Fruit fly (Drosophila melanogaster): ENCODE results near the gene CG15812.

The CG15812 gene

dm6 chr3L:3127544-3127943 lies 32.2 kb upstream of the CG15812 start, which contains the start of gene promL (continued):
- TF ChIP-seq phol (tag; optimal IDR thresholded peaks at IDR 0.05) (peak; percentile 67), Dek (tag; optimal IDR thresholded peaks at IDR 0.05) (peak; percentile 53), lilli (GFP tag; optimal IDR thresholded peaks at IDR 0.05) (peak; percentile 47), CG17912 (GFP tag; optimal IDR thresholded peaks at IDR 0.05) (peak; percentile 85), CG16863 (GFP tag; optimal IDR thresholded peaks at IDR 0.05) (peak; percentile 9), sens (GFP tag) (peak; percentile 75), Camta (GFP tag; optimal IDR thresholded peaks at IDR 0.05) (peak; percentile 57), pum (GFP tag; optimal IDR thresholded peaks at IDR 0.05) (peak; percentile 16), dm (GFP tag; optimal IDR thresholded peaks at IDR 0.05) (peak; percentile 53), CG17361 (GFP tag; IDR thresholded peaks at IDR 0.05) (peak; percentile 60; the same call in 1 of the 3 replicates), gfzf (GFP tag; optimal IDR thresholded peaks at IDR 0.05) (peak; percentile 99), CG15269 (tag; optimal IDR thresholded peaks at IDR 0.05) (peak; percentile 51), CG4854 (GFP tag; optimal IDR thresholded peaks at IDR 0.05) (peak; percentile 18), wek (GFP tag; optimal IDR thresholded peaks at IDR 0.05) (peak; percentile 54), Chrac-16 (GFP tag; optimal IDR thresholded peaks at IDR 0.05) (no peak), da (GFP tag; optimal IDR thresholded peaks at IDR 0.05) (no peak), Xbp1 (GFP tag; optimal IDR thresholded peaks at IDR 0.05) (peak; percentile 33), CG1792 (GFP tag; optimal IDR thresholded peaks at IDR 0.05) (no peak), CG4328 (GFP tag; optimal IDR thresholded peaks at IDR 0.05) (peak; percentile 49), slp2 (GFP tag; optimal IDR thresholded peaks at IDR 0.05) (peak; percentile 50), CG13296 (GFP tag; optimal IDR thresholded peaks at IDR 0.05) (peak; percentile 76), pros (GFP tag; optimal IDR thresholded peaks at IDR 0.05) (no peak), Opbp (GFP tag; IDR thresholded peaks at IDR 0.05; ENCODE audit: partially characterized antibody) (peak; percentile 61; the same call in 2 of the 3 replicates), sug (tag; optimal IDR thresholded peaks at IDR 0.05) (peak; percentile 71), HLH54F (GFP tag; optimal IDR thresholded peaks at IDR 0.05) (peak; percentile 42), CG2889 (GFP tag; IDR thresholded peaks at IDR 0.05) (no peak), CG9817 (tag; optimal IDR thresholded peaks at IDR 0.05) (peak; percentile 46), CG4404 (GFP tag; IDR thresholded peaks at IDR 0.05) (no peak), Drgx (GFP tag; IDR thresholded peaks at IDR 0.05) (no peak), Fer1 (GFP tag; optimal IDR thresholded peaks at IDR 0.05) (peak; percentile 80), Hr3 (GFP tag; optimal IDR thresholded peaks at IDR 0.05) (no peak), CG17328 (GFP tag; IDR thresholded peaks at IDR 0.05) (peak; percentile 39; the same call in 1 of the 2 replicates), Dref (GFP tag; IDR thresholded peaks at IDR 0.05) (no peak), CG12104 (GFP tag; optimal IDR thresholded peaks at IDR 0.05) (peak; percentile 59), stc (GFP tag; IDR thresholded peaks at IDR 0.05) (no peak), Lpt (GFP tag; optimal IDR thresholded peaks at IDR 0.05) (no peak), lbe (GFP tag; optimal IDR thresholded peaks at IDR 0.05) (peak; percentile 54), sd (tag; optimal IDR thresholded peaks at IDR 0.05) (peak; percentile 59), CG3407 (GFP tag; optimal IDR thresholded peaks at IDR 0.05) (peak; percentile 39), mirr (GFP tag; optimal IDR thresholded peaks at IDR 0.05) (peak; percentile 47), CG15696 (tag; optimal IDR thresholded peaks at IDR 0.05) (peak; percentile 27), scrt (GFP tag; optimal IDR thresholded peaks at IDR 0.05) (peak; percentile 65), CG10321 (GFP tag; IDR thresholded peaks at IDR 0.05) (no peak), HHEX (GFP tag; optimal IDR thresholded peaks at IDR 0.05) (peak; percentile 69), B-H1 (GFP tag; IDR thresholded peaks at IDR 0.05) (no peak), E2f1 (GFP tag; IDR thresholded peaks at IDR 0.05) (no peak), CG18476 (GFP tag; optimal IDR thresholded peaks at IDR 0.05) (no peak), CG10959 (GFP tag; IDR thresholded peaks at IDR 0.05) (no peak), CG32772 (GFP tag; IDR thresholded peaks at IDR 0.05) (no peak), exex (tag; optimal IDR thresholded peaks at IDR 0.05) (no peak), ci (GFP tag; IDR thresholded peaks at IDR 0.05) (peak; percentile 89), Usf (GFP tag; optimal IDR thresholded peaks at IDR 0.05) (no peak)
